Worm (Caenorhabditis elegans) whole organism, L4 larva: ENCODE measurements around the gene oac-14.

Experiments used
- ceh-82 ChIP-seq: sonication (generic microtip); optimal IDR thresholded peaks from 2 replicates; lab custom pipeline; 2017; ENCODE audit warnings: missing biosample characterization, missing genetic modification characterization
- ces-1 ChIP-seq: fragments of 150-350 bp; sonication (generic microtip); optimal IDR thresholded peaks from 4 replicates; lab custom pipeline; 2014; ENCODE audit warnings: missing biosample characterization, missing genetic modification reagents, missing genetic modification characterization
- fkh-10 ChIP-seq: fragments of 150-350 bp; optimal IDR thresholded peaks from 2 replicates; lab custom pipeline; 2014; ENCODE audit warnings: missing biosample characterization, missing genetic modification reagents, missing genetic modification characterization
- lin-39 ChIP-seq: fragments of 150-350 bp; optimal IDR thresholded peaks from 2 replicates; lab custom pipeline; 2014; ENCODE audit warnings: missing biosample characterization, missing genetic modification reagents, missing genetic modification characterization
- lsy-2 ChIP-seq, 2 experiments: fragments of 150-350 bp in 1 of 2; sonication (generic microtip) in 1 of 2; optimal IDR thresholded peaks; 2 replicates each; lab custom pipeline; 2014 to 2017; ENCODE audit warnings: missing biosample characterization in 2 of 2, missing genetic modification characterization in 2 of 2
- nhr-76 ChIP-seq: fragments of 150-350 bp; optimal IDR thresholded peaks from 2 replicates; lab custom pipeline; 2014; ENCODE audit warnings: missing biosample characterization, missing genetic modification characterization
- sdz-12 ChIP-seq: fragments of 200-800 bp; sonication (Bioruptor generic); optimal IDR thresholded peaks from 2 replicates; lab custom pipeline; 2018; ENCODE audit warnings: mild to moderate bottlenecking, missing genetic modification characterization, missing compliant biosample characterization
- snpc-4 ChIP-seq: fragments of 150-350 bp; optimal IDR thresholded peaks from 2 replicates; lab custom pipeline; 2014; ENCODE audit warnings: missing biosample characterization, missing genetic modification characterization

DNA sequence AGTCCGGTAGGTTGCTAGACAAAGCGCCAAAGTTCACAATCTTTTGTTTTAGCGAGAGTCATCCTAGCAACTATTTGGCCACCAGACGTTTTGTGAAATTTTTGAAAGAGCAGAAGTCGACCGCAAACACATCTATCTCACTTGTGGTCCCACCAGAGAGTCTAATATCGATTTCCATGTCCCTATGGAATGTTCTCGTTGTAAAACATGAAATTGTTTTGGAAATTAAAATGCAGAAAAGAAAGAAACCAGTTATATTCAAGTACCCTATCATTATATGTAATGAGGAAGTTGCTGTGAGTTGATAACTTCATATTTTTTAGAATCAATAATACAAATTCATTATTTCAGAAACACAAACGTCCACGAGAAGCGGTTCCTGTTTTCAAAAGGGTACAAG, 42.9 kb upstream of the oac-14 start:
- no peak for TF ChIP-seq fkh-10
- TF ChIP-seq lin-39 (tag; lab: Kevin White, UChicago) = no peak
- no peak for TF ChIP-seq sdz-12
- TF ChIP-seq snpc-4 (tag; lab: Kevin White, UChicago) = no peak
- no peak for TF ChIP-seq nhr-76
- TF ChIP-seq lsy-2 (tag; optimal IDR thresholded peaks at IDR 0.05; lab: Kevin White, UChicago) = no peak
- no peak for TF ChIP-seq ces-1 (GFP tag; lab: Kevin White, UChicago)
- TF ChIP-seq ceh-82 (tag; lab: Kevin White, UChicago) = no peak
